Worm (Caenorhabditis elegans) whole organism, L1 larva: ENCODE data around the gene F46B6.10.

Source experiments
- aly-2 ChIP-seq: fragments of 150-350 bp; optimal IDR thresholded peaks from 2 replicates; lab custom pipeline; 2014; ENCODE audit warnings: missing biosample characterization, missing genetic modification characterization
- ama-1 ChIP-seq: fragments of 150-350 bp; optimal IDR thresholded peaks from 2 replicates; lab custom pipeline; 2014
- mab-9 ChIP-seq: fragments of 200-800 bp; sonication (Bioruptor generic); IDR thresholded peaks from 2 replicates; pipeline ENCODE4 v1.3.6; 2022; ENCODE audit warnings: missing genetic modification reagents, missing genetic modification characterization, missing compliant biosample characterization
- mdl-1 ChIP-seq, 2 experiments: fragments of 150-350 bp; optimal IDR thresholded peaks; 2 replicates each; lab custom pipeline; 2014 to 2017; ENCODE audit warnings: missing biosample characterization in 2 of 2, missing genetic modification characterization in 2 of 2, inconsistent platforms in 1 of 2
- unc-62 ChIP-seq: fragments of 150-350 bp; optimal IDR thresholded peaks from 2 replicates; lab custom pipeline; 2014; ENCODE audit warnings: missing biosample characterization, missing genetic modification reagents, missing genetic modification characterization
- unc-86 ChIP-seq: sonication (generic microtip); optimal IDR thresholded peaks from 2 replicates; lab custom pipeline; 2016; ENCODE audit warnings: missing genetic modification characterization, missing compliant biosample characterization

DNA sequence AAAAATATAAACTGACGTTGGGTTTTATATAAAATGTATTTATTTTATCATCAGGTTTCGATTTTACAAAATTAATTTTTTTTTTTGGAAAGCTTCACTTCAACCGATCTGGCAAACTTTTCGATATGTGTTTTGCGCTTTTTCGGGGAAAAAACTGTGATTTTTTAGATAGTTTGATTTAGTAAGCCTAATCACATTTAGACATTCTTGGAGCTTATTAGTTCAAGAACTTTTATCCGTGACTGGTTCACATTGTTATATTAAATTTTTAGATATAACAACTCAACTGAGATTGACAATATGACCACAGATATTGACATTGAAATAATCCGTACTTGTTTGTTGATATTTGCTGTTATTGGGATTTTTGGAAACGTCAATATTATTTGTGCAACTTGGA lies 35.8 kb upstream of the F46B6.10 start, which contains the start of gene srsx-21:
- TF ChIP-seq ama-1 (lab: Kevin White, UChicago) (no peak), unc-62 (GFP tag; lab: Kevin White, UChicago) (no peak), aly-2 (tag; lab: Kevin White, UChicago) (no peak), mdl-1 (tag; optimal IDR thresholded peaks at IDR 0.05; lab: Kevin White, UChicago) (no peak), mab-9 (GFP tag; lab: Robert Waterston, UW) (no peak), unc-86 (tag; lab: Kevin White, UChicago) (no peak)
